In the genomic region with DNA sequence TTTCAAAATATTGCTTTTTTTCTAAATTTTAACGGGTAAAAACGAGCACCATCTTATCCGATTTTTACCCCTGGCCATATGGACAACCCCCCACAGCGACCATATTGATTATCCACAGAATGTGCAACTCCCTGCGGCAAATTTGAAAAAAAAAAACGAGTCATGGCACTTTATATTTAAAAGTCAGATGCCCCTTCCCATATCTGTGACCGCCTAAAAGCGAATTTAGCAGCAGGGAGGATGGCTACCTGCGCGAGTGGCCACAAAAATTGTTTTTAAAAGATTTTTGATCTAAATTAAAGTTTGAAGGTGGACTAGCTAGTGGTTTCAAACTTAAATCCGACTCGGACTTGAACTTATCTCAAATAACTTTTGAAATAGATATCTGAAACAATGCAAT, we compare ENCODE assay signal across 4 worm cellular contexts.
TF ChIP-seq lines count a peak whose summit lies in the region.

No protein-coding gene starts in this region.

TF ChIP-seq in whole organism, L2 larva, 48 proteins besides CTCF, POLR2A, EP300 and RAD21 (continued from another document):
- TF ChIP-seq ztf-1 (GFP tag; conservative IDR thresholded peaks at IDR 0.05; lab: Robert Waterston, UW) (0 out of 2 replicates have a peak, but pooled peaks have one; percentile 67), unc-55 (GFP tag; optimal IDR thresholded peaks at IDR 0.05; lab: Kevin White, UChicago) (peak; percentile 98), alr-1 (tag; optimal IDR thresholded peaks at IDR 0.05; lab: Kevin White, UChicago) (no peak), ztf-11 (tag; optimal IDR thresholded peaks at IDR 0.05; lab: Kevin White, UChicago) (peak; percentile 66), ZK546.5 (tag; optimal IDR thresholded peaks at IDR 0.05; lab: Kevin White, UChicago) (peak; percentile 76), skn-1 (tag; optimal IDR thresholded peaks at IDR 0.05; lab: Kevin White, UChicago) (peak; percentile 90), nhr-129 (tag; optimal IDR thresholded peaks at IDR 0.05; lab: Kevin White, UChicago) (peak; percentile 99), nhr-6 (tag; optimal IDR thresholded peaks at IDR 0.05; lab: Kevin White, UChicago) (peak; percentile 96), elt-3 (tag; optimal IDR thresholded peaks at IDR 0.05; lab: Kevin White, UChicago) (no peak), C34F6.9 (tag; optimal IDR thresholded peaks at IDR 0.05; lab: Kevin White, UChicago) (peak; percentile 97), nhr-237 (tag; optimal IDR thresholded peaks at IDR 0.05; lab: Kevin White, UChicago) (peak; percentile 98), mdl-1 (tag; optimal IDR thresholded peaks at IDR 0.05; lab: Kevin White, UChicago) (peak; percentile 87 to 96), nhr-23 (tag; optimal IDR thresholded peaks at IDR 0.05; lab: Kevin White, UChicago) (no peak), nhr-11 (tag; optimal IDR thresholded peaks at IDR 0.05; lab: Kevin White, UChicago) (peak; percentile 43), peb-1 (tag; optimal IDR thresholded peaks at IDR 0.05; lab: Kevin White, UChicago) (no peak), R02D3.7 (tag; optimal IDR thresholded peaks at IDR 0.05; lab: Kevin White, UChicago) (peak; percentile 82), blmp-1 (tag; optimal IDR thresholded peaks at IDR 0.05; lab: Kevin White, UChicago; ENCODE audit: insufficient read depth) (peak; percentile 84), snpc-4 (tag; optimal IDR thresholded peaks at IDR 0.05; lab: Kevin White, UChicago) (peak; percentile 93), Y55F3AM.14 (GFP tag; optimal IDR thresholded peaks at IDR 0.05; lab: Kevin White, UChicago) (peak; percentile 84), nhr-25 (tag; optimal IDR thresholded peaks at IDR 0.05; lab: Kevin White, UChicago) (peak; percentile 97), nhr-12 (tag; optimal IDR thresholded peaks at IDR 0.05; lab: Kevin White, UChicago) (peak; percentile 78), lin-39 (tag; optimal IDR thresholded peaks at IDR 0.05; lab: Kevin White, UChicago) (peak; percentile 91), mbf-1 (tag; optimal IDR thresholded peaks at IDR 0.05; lab: Kevin White, UChicago) (peak; percentile 74), sma-3 (GFP tag; optimal IDR thresholded peaks at IDR 0.05; lab: Kevin White, UChicago) (peak; percentile 96), dmd-4 (tag; optimal IDR thresholded peaks at IDR 0.05; lab: Kevin White, UChicago) (peak; percentile 76), F13H6.1 (tag; optimal IDR thresholded peaks at IDR 0.05; lab: Kevin White, UChicago) (peak; percentile 98), egl-27 (tag; optimal IDR thresholded peaks at IDR 0.05; lab: Kevin White, UChicago) (peak; percentile 98), lin-11 (tag; optimal IDR thresholded peaks at IDR 0.05; lab: Kevin White, UChicago) (peak; percentile 97)

TF ChIP-seq in whole organism, L4 larva, 104 proteins besides CTCF, POLR2A, EP300 and RAD21 (continued from another document and continues in another):
- TF ChIP-seq hlh-30 (tag; optimal IDR thresholded peaks at IDR 0.05; lab: Kevin White, UChicago; ENCODE audit: insufficient read depth): peak; percentile 93
- TF ChIP-seq dmd-6 (GFP tag; IDR thresholded peaks at IDR 0.05; lab: Robert Waterston, UW): peak; percentile 97
- TF ChIP-seq daf-19 (GFP tag; conservative IDR thresholded peaks at IDR 0.05; lab: Robert Waterston, UW): peak; percentile 98
- 0 out of 2 replicates have a peak, but pooled peaks have one; percentile 48 for TF ChIP-seq daf-8 (GFP tag; IDR thresholded peaks at IDR 0.05; lab: Robert Waterston, UW)
- TF ChIP-seq lin-38 (GFP tag; IDR thresholded peaks at IDR 0.05; lab: Robert Waterston, UW): peak; percentile 86
- peak; percentile 99 for TF ChIP-seq T26A8.4 (GFP tag; IDR thresholded peaks at IDR 0.05; lab: Robert Waterston, UW)
- peak; percentile 99 for TF ChIP-seq jun-1 (tag; optimal IDR thresholded peaks at IDR 0.05; lab: Kevin White, UChicago)
- peak; percentile 84 for TF ChIP-seq nhr-76 (tag; optimal IDR thresholded peaks at IDR 0.05; lab: Kevin White, UChicago)
- peak; percentile 99 for TF ChIP-seq nhr-10 (tag; optimal IDR thresholded peaks at IDR 0.05; lab: Kevin White, UChicago)
- TF ChIP-seq Y5F2A.4 (GFP tag; optimal IDR thresholded peaks at IDR 0.05; lab: Kevin White, UChicago): peak; percentile 95
- peak; percentile 99 for TF ChIP-seq mep-1 (tag; optimal IDR thresholded peaks at IDR 0.05; lab: Kevin White, UChicago)
- peak; percentile 58 for TF ChIP-seq ceh-82 (tag; optimal IDR thresholded peaks at IDR 0.05; lab: Kevin White, UChicago)
- TF ChIP-seq skn-1 (tag; optimal IDR thresholded peaks at IDR 0.05; lab: Kevin White, UChicago): no peak
- TF ChIP-seq set-16 (GFP tag; IDR thresholded peaks at IDR 0.05; lab: Robert Waterston, UW): no peak
- TF ChIP-seq ZK337.2 (GFP tag; IDR thresholded peaks at IDR 0.05; lab: Robert Waterston, UW): peak; percentile 88
- TF ChIP-seq snpc-4 (tag; optimal IDR thresholded peaks at IDR 0.05; lab: Kevin White, UChicago): peak; percentile 42
- peak; percentile 96 for TF ChIP-seq nhr-6 (tag; optimal IDR thresholded peaks at IDR 0.05; lab: Kevin White, UChicago)
- peak; percentile 98 for TF ChIP-seq ctbp-1 (GFP tag; IDR thresholded peaks at IDR 0.05; lab: Robert Waterston, UW)
- peak; percentile 2 for TF ChIP-seq unc-130 (GFP tag; optimal IDR thresholded peaks at IDR 0.05; lab: Kevin White, UChicago)
- 0 out of 2 replicates have a peak, but pooled peaks have one; percentile 62 for TF ChIP-seq Y48G9A.11 (GFP tag; IDR thresholded peaks at IDR 0.05; lab: Robert Waterston, UW)
- TF ChIP-seq egl-27 (tag; optimal IDR thresholded peaks at IDR 0.05; lab: Kevin White, UChicago): no peak
- TF ChIP-seq vab-7 (GFP tag; IDR thresholded peaks at IDR 0.05; lab: Robert Waterston, UW): peak; percentile 94
- peak; percentile 76 for TF ChIP-seq Y75B8A.6 (GFP tag; IDR thresholded peaks at IDR 0.05; lab: Robert Waterston, UW)
- TF ChIP-seq rbr-2 (tag; optimal IDR thresholded peaks at IDR 0.05; lab: Kevin White, UChicago): peak; percentile 99
- no peak; the same call in none of the 2 replicates for TF ChIP-seq tra-1 (GFP tag; IDR thresholded peaks at IDR 0.05; lab: Robert Waterston, UW)
- TF ChIP-seq zip-11 (GFP tag; IDR thresholded peaks at IDR 0.05; lab: Robert Waterston, UW): no peak
- peak; percentile 94 for TF ChIP-seq lir-3 (tag; optimal IDR thresholded peaks at IDR 0.05; lab: Kevin White, UChicago)
- TF ChIP-seq pqm-1 (tag; optimal IDR thresholded peaks at IDR 0.05; lab: Kevin White, UChicago): peak; percentile 44
- peak; percentile 96 for TF ChIP-seq F10B5.3 (tag; optimal IDR thresholded peaks at IDR 0.05; lab: Kevin White, UChicago)
- peak; percentile 94 to 99 for TF ChIP-seq daf-16 (GFP tag; optimal IDR thresholded peaks at IDR 0.05; lab: Kevin White, UChicago)
- peak; percentile 87 for TF ChIP-seq daf-16 (tag; optimal IDR thresholded peaks at IDR 0.05; lab: Kevin White, UChicago)
- TF ChIP-seq aly-2 (tag; optimal IDR thresholded peaks at IDR 0.05; lab: Kevin White, UChicago): no peak
- TF ChIP-seq ceh-44 (GFP tag; IDR thresholded peaks at IDR 0.05; lab: Robert Waterston, UW): peak; percentile 50; the same call in 1 of the 2 replicates

TF ChIP-seq in whole organism, late embryonic, 69 proteins besides CTCF, POLR2A, EP300 and RAD21 (continued from another document):
- TF ChIP-seq pax-1 (tag; optimal IDR thresholded peaks at IDR 0.05; lab: Kevin White, UChicago): peak; percentile 59
- TF ChIP-seq ceh-6 (GFP tag; optimal IDR thresholded peaks at IDR 0.05; lab: Kevin White, UChicago): no peak
- peak; percentile 67 for TF ChIP-seq ceh-22 (tag; optimal IDR thresholded peaks at IDR 0.05; lab: Kevin White, UChicago)
- peak; percentile 53 for TF ChIP-seq K09A11.1 (tag; optimal IDR thresholded peaks at IDR 0.05; lab: Kevin White, UChicago; ENCODE audit: insufficient read depth)
- TF ChIP-seq ceh-24 (tag; optimal IDR thresholded peaks at IDR 0.05; lab: Kevin White, UChicago): no peak
- TF ChIP-seq eyg-1 (tag; optimal IDR thresholded peaks at IDR 0.05; lab: Kevin White, UChicago): no peak
- TF ChIP-seq elt-2 (tag; optimal IDR thresholded peaks at IDR 0.05; lab: Kevin White, UChicago): peak; percentile 40
- TF ChIP-seq pqm-1 (tag; optimal IDR thresholded peaks at IDR 0.05; lab: Kevin White, UChicago): peak; percentile 57
- no peak for TF ChIP-seq madf-2 (tag; optimal IDR thresholded peaks at IDR 0.05; lab: Kevin White, UChicago)
- TF ChIP-seq lim-6 (tag; optimal IDR thresholded peaks at IDR 0.05; lab: Kevin White, UChicago): no peak
- TF ChIP-seq ama-1 (optimal IDR thresholded peaks at IDR 0.05; lab: Kevin White, UChicago): no peak
- no peak for TF ChIP-seq sox-4 (tag; optimal IDR thresholded peaks at IDR 0.05; lab: Kevin White, UChicago)
- no peak for TF ChIP-seq mec-3 (tag; optimal IDR thresholded peaks at IDR 0.05; lab: Kevin White, UChicago; ENCODE audit: borderline replicate concordance)
- TF ChIP-seq elt-4 (tag; optimal IDR thresholded peaks at IDR 0.05; lab: Kevin White, UChicago): no peak
- no peak for TF ChIP-seq odd-2 (tag; optimal IDR thresholded peaks at IDR 0.05; lab: Kevin White, UChicago)
- TF ChIP-seq hlh-30 (tag; optimal IDR thresholded peaks at IDR 0.05; lab: Kevin White, UChicago; ENCODE audit: insufficient read depth): peak; percentile 33
- peak; percentile 92 for TF ChIP-seq nfya-1 (tag; optimal IDR thresholded peaks at IDR 0.05; lab: Kevin White, UChicago)
- peak; percentile 37; the same call in 1 of the 2 replicates for TF ChIP-seq unc-3 (GFP tag; conservative IDR thresholded peaks at IDR 0.05; lab: Robert Waterston, UW)
- peak; percentile 8 for TF ChIP-seq unc-3 (tag; optimal IDR thresholded peaks at IDR 0.05; lab: Kevin White, UChicago)
- no peak for TF ChIP-seq gmeb-2 (tag; optimal IDR thresholded peaks at IDR 0.05; lab: Kevin White, UChicago)
- peak; percentile 56 for TF ChIP-seq ceh-34 (tag; optimal IDR thresholded peaks at IDR 0.05; lab: Kevin White, UChicago)
- peak; percentile 99 for TF ChIP-seq sdc-2 (tag; optimal IDR thresholded peaks at IDR 0.05; lab: Kevin White, UChicago)
- TF ChIP-seq rnt-1 (tag; optimal IDR thresholded peaks at IDR 0.05; lab: Kevin White, UChicago): peak; percentile 87
- TF ChIP-seq ceh-31 (tag; optimal IDR thresholded peaks at IDR 0.05; lab: Kevin White, UChicago): peak; percentile 80
- peak; percentile 48 for TF ChIP-seq ceh-48 (tag; optimal IDR thresholded peaks at IDR 0.05; lab: Kevin White, UChicago)
- TF ChIP-seq hlh-8 (tag; optimal IDR thresholded peaks at IDR 0.05; lab: Kevin White, UChicago): peak; percentile 63
- TF ChIP-seq ceh-19 (GFP tag; optimal IDR thresholded peaks at IDR 0.05; lab: Kevin White, UChicago): no peak
- peak; percentile 71 for TF ChIP-seq ceh-30 (tag; optimal IDR thresholded peaks at IDR 0.05; lab: Kevin White, UChicago)
- no peak for TF ChIP-seq che-1 (tag; optimal IDR thresholded peaks at IDR 0.05; lab: Kevin White, UChicago)

TF ChIP-seq in whole organism, mixed stage, embryonic, 35 proteins besides CTCF, POLR2A, EP300 and RAD21 (continued from another document):
- TF ChIP-seq tbx-8 (GFP tag; optimal IDR thresholded peaks at IDR 0.05; lab: Kevin White, UChicago) (no peak), sptf-1 (tag; optimal IDR thresholded peaks at IDR 0.05; lab: Kevin White, UChicago) (peak; percentile 63), mep-1 (tag; optimal IDR thresholded peaks at IDR 0.05; lab: Kevin White, UChicago) (peak; percentile 80), nhr-28 (tag; optimal IDR thresholded peaks at IDR 0.05; lab: Kevin White, UChicago) (no peak), nhr-2 (tag; optimal IDR thresholded peaks at IDR 0.05; lab: Kevin White, UChicago) (no peak), mab-5 (tag; optimal IDR thresholded peaks at IDR 0.05; lab: Kevin White, UChicago) (peak; percentile 88), ceh-83 (GFP tag; optimal IDR thresholded peaks at IDR 0.05; lab: Kevin White, UChicago) (no peak), ceh-43 (GFP tag; optimal IDR thresholded peaks at IDR 0.05; lab: Kevin White, UChicago) (no peak)
